Worm (Caenorhabditis elegans): Measurements from ENCODE around the gene B0334.4.

- TF ChIP-seq peb-1 (tag; optimal IDR thresholded peaks at IDR 0.05) (no peak), lin-39 (tag; optimal IDR thresholded peaks at IDR 0.05) (no peak), unc-55 (GFP tag; optimal IDR thresholded peaks at IDR 0.05) (no peak), fos-1 (tag; optimal IDR thresholded peaks at IDR 0.05) (no peak), ztf-11 (tag; optimal IDR thresholded peaks at IDR 0.05) (no peak), egl-27 (tag; optimal IDR thresholded peaks at IDR 0.05) (no peak), nhr-25 (tag; optimal IDR thresholded peaks at IDR 0.05) (no peak), sem-4 (tag; optimal IDR thresholded peaks at IDR 0.05) (no peak), nhr-21 (tag; optimal IDR thresholded peaks at IDR 0.05) (no peak), zag-1 (tag; optimal IDR thresholded peaks at IDR 0.05) (no peak), nhr-10 (tag; optimal IDR thresholded peaks at IDR 0.05) (no peak), lin-11 (tag; optimal IDR thresholded peaks at IDR 0.05) (no peak), aly-2 (tag; optimal IDR thresholded peaks at IDR 0.05) (no peak), elt-1 (tag; optimal IDR thresholded peaks at IDR 0.05) (no peak)
Observed at ce11 chrII:11450882-11451281, 44.6 kb upstream of the B0334.4 start.

Measured in whole organism, L2 larva.